Worm (Caenorhabditis elegans) whole organism, L2 larva: ENCODE data around the gene srh-127.

Experiments used
- C34F6.9 ChIP-seq: fragments of 150-350 bp; optimal IDR thresholded peaks from 2 replicates; lab custom pipeline; 2014; ENCODE audit warnings: missing biosample characterization, missing genetic modification characterization
- F13H6.1 ChIP-seq: sonication (generic microtip); optimal IDR thresholded peaks from 2 replicates; lab custom pipeline; 2016; ENCODE audit warnings: missing genetic modification characterization, missing compliant biosample characterization
- R02D3.7 ChIP-seq: fragments of 150-350 bp; optimal IDR thresholded peaks from 2 replicates; lab custom pipeline; 2014; ENCODE audit warnings: missing biosample characterization, missing genetic modification characterization
- Y55F3AM.14 ChIP-seq: fragments of 200-800 bp; sonication (Bioruptor generic); optimal IDR thresholded peaks from 2 replicates; lab custom pipeline; 2018; ENCODE audit warnings: mild to moderate bottlenecking, missing genetic modification characterization, missing compliant biosample characterization
- ZK546.5 ChIP-seq: sonication (generic microtip); optimal IDR thresholded peaks from 2 replicates; lab custom pipeline; 2017; ENCODE audit warnings: missing biosample characterization, missing genetic modification characterization
- alr-1 ChIP-seq: fragments of 150-350 bp; optimal IDR thresholded peaks from 2 replicates; lab custom pipeline; 2014; ENCODE audit warnings: missing biosample characterization, missing genetic modification characterization
- ama-1 ChIP-seq: fragments of 150-350 bp; optimal IDR thresholded peaks from 2 replicates; lab custom pipeline; 2018; ENCODE audit warnings: inconsistent platforms
- blmp-1 ChIP-seq: sonication (generic microtip); optimal IDR thresholded peaks from 2 replicates; lab custom pipeline; 2017; ENCODE audit warnings: missing genetic modification characterization, mild to moderate bottlenecking, missing compliant biosample characterization, antibody characterized with exemption, moderate library complexity; ENCODE audit not compliant: insufficient read depth
- ceh-16 ChIP-seq: fragments of 150-350 bp; optimal IDR thresholded peaks from 2 replicates; lab custom pipeline; 2014; ENCODE audit warnings: missing biosample characterization, missing genetic modification characterization
- dmd-4 ChIP-seq: sonication (generic microtip); optimal IDR thresholded peaks from 2 replicates; lab custom pipeline; 2017; ENCODE audit warnings: missing biosample characterization, missing genetic modification characterization
- egl-27 ChIP-seq: sonication (generic microtip); optimal IDR thresholded peaks from 3 replicates; lab custom pipeline; 2017; ENCODE audit warnings: missing biosample characterization, missing genetic modification reagents, missing genetic modification characterization
- lin-11 ChIP-seq: fragments of 150-350 bp; sonication (generic microtip); optimal IDR thresholded peaks from 2 replicates; lab custom pipeline; 2014; ENCODE audit warnings: missing biosample characterization, missing genetic modification characterization, inconsistent platforms, mixed read lengths
- lin-39 ChIP-seq: fragments of 150-350 bp; optimal IDR thresholded peaks from 2 replicates; lab custom pipeline; 2014; ENCODE audit warnings: missing biosample characterization, missing genetic modification reagents, missing genetic modification characterization
- lsy-2 ChIP-seq, 2 experiments: fragments of 150-350 bp in 1 of 2; sonication (generic microtip) in 1 of 2; optimal IDR thresholded peaks; 2 replicates each; lab custom pipeline; 2014 to 2017; ENCODE audit warnings: missing biosample characterization in 2 of 2, missing genetic modification characterization in 2 of 2
- mbf-1 ChIP-seq: sonication (generic microtip); optimal IDR thresholded peaks from 2 replicates; lab custom pipeline; 2017; ENCODE audit warnings: missing biosample characterization, missing genetic modification characterization
- nhr-12 ChIP-seq: fragments of 150-350 bp; optimal IDR thresholded peaks from 2 replicates; lab custom pipeline; 2014; ENCODE audit warnings: missing biosample characterization, missing genetic modification characterization
- nhr-23 ChIP-seq: fragments of 150-350 bp; optimal IDR thresholded peaks from 2 replicates; lab custom pipeline; 2014; ENCODE audit warnings: missing biosample characterization, missing genetic modification reagents, missing genetic modification characterization
- nhr-237 ChIP-seq: fragments of 150-350 bp; optimal IDR thresholded peaks from 2 replicates; lab custom pipeline; 2014; ENCODE audit warnings: missing biosample characterization, missing genetic modification characterization
- nhr-6 ChIP-seq: fragments of 150-350 bp; optimal IDR thresholded peaks from 2 replicates; lab custom pipeline; 2014; ENCODE audit warnings: missing biosample characterization, missing genetic modification characterization
- peb-1 ChIP-seq: fragments of 150-350 bp; optimal IDR thresholded peaks from 2 replicates; lab custom pipeline; 2014; ENCODE audit warnings: missing biosample characterization, missing genetic modification characterization
- skn-1 ChIP-seq: sonication (generic microtip); optimal IDR thresholded peaks from 2 replicates; lab custom pipeline; 2017; ENCODE audit warnings: missing biosample characterization, missing genetic modification characterization
- unc-55 ChIP-seq: fragments of 150-350 bp; sonication (generic microtip); optimal IDR thresholded peaks from 3 replicates; lab custom pipeline; 2014; ENCODE audit warnings: missing biosample characterization, missing genetic modification reagents, missing genetic modification characterization
- ztf-1 ChIP-seq: fragments of 200-800 bp; sonication (Bioruptor generic); conservative IDR thresholded peaks from 2 replicates; pipeline ENCODE4 v1.3.6; 2022; ENCODE audit warnings: missing genetic modification characterization, missing compliant biosample characterization

srh-127 gene

ce11 chrV:2941405-2941804 is 48.3 kb downstream of the srh-127 start, which contains the start of gene srw-143:
TSS of gene srw-143 (minus strand) at chrV:2941505.
- TF ChIP-seq ceh-16 (tag; lab: Kevin White, UChicago): no peak
- TF ChIP-seq Y55F3AM.14: no peak
- no peak for TF ChIP-seq dmd-4 (tag; lab: Kevin White, UChicago)
- TF ChIP-seq lsy-2 (tag; optimal IDR thresholded peaks at IDR 0.05; lab: Kevin White, UChicago): no peak
- TF ChIP-seq peb-1 (tag; lab: Kevin White, UChicago): no peak
- TF ChIP-seq nhr-6: no peak
- TF ChIP-seq lin-39 (tag; lab: Kevin White, UChicago): no peak
- TF ChIP-seq C34F6.9 (tag; lab: Kevin White, UChicago): no peak
- no peak for TF ChIP-seq alr-1 (tag; lab: Kevin White, UChicago)
- TF ChIP-seq mbf-1 (tag; lab: Kevin White, UChicago): no peak

- TF ChIP-seq nhr-23 (tag; lab: Kevin White, UChicago) (no peak), dmd-4 (tag; lab: Kevin White, UChicago) (no peak), ceh-16 (tag; lab: Kevin White, UChicago) (no peak), lsy-2 (tag; optimal IDR thresholded peaks at IDR 0.05; lab: Kevin White, UChicago) (no peak)
- TF ChIP-seq, all 48 proteins: peak for 0
Observed at ce11 chrV:2942247-2942646, 49.2 kb downstream of the srh-127 start.

- TF ChIP-seq ZK546.5 (tag; lab: Kevin White, UChicago) (no peak), lin-39 (tag; lab: Kevin White, UChicago) (no peak), ztf-1 (GFP tag; lab: Robert Waterston, UW) (no peak), unc-55 (GFP tag; lab: Kevin White, UChicago) (no peak), F13H6.1 (tag; lab: Kevin White, UChicago) (no peak), R02D3.7 (no peak), nhr-237 (tag; lab: Kevin White, UChicago) (no peak), lin-11 (tag; lab: Kevin White, UChicago) (no peak), blmp-1 (tag; lab: Kevin White, UChicago) (no peak), egl-27 (tag; lab: Kevin White, UChicago) (no peak), nhr-12 (tag; lab: Kevin White, UChicago) (no peak), dmd-4 (tag; lab: Kevin White, UChicago) (no peak), nhr-6 (no peak), ama-1 (lab: Kevin White, UChicago) (no peak), skn-1 (tag; lab: Kevin White, UChicago) (no peak)
Observed at ce11 chrV:2943859-2944258, 50.8 kb downstream of the srh-127 start, which contains the start of gene srw-137. TSS of gene srw-137 (minus strand) at chrV:2943959.
